Worm (Caenorhabditis elegans) whole organism, mixed stage, embryonic: ENCODE measurements around the gene str-83.

Source experiments
- blmp-1 ChIP-seq: fragments of 150-350 bp; optimal IDR thresholded peaks from 2 replicates; lab custom pipeline; 2014; ENCODE audit warnings: missing biosample characterization, missing genetic modification characterization
- lsy-2 ChIP-seq: fragments of 150-350 bp; optimal IDR thresholded peaks from 2 replicates; lab custom pipeline; 2014; ENCODE audit warnings: missing biosample characterization, missing genetic modification characterization
- nhr-28 ChIP-seq: fragments of 150-350 bp; optimal IDR thresholded peaks from 2 replicates; lab custom pipeline; 2014; ENCODE audit warnings: missing biosample characterization, missing genetic modification characterization
- unc-62 ChIP-seq: fragments of 150-350 bp; optimal IDR thresholded peaks from 2 replicates; lab custom pipeline; 2014; ENCODE audit warnings: missing biosample characterization, missing genetic modification reagents, missing genetic modification characterization

DNA sequence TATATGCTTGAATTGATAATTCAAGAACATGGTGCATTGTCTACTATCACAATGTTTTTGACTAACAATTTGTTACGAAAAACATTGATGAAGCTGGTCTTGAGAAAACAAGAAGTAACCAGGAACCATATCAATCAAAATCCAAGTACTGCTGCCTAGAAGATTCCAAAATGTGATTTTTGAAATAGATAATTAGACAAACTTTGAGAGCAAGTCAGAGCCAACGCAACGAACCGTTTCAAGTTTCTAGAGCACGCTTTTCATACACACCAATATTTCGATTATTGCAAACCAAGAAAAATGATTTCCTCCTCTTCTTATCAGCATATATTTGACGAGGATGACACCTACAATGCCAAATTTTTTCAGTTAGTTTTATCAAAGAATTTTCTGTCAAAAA lies 39.7 kb downstream of the str-83 start, which contains the start of gene srw-89:
- no peak for TF ChIP-seq blmp-1 (tag; lab: Kevin White, UChicago)
- no peak for TF ChIP-seq nhr-28 (tag; lab: Kevin White, UChicago)
- no peak for TF ChIP-seq lsy-2 (tag; lab: Kevin White, UChicago)
- no peak for TF ChIP-seq unc-62 (GFP tag; lab: Kevin White, UChicago)
